Worm (Caenorhabditis elegans): ENCODE measurements around the gene ceh-93.
"Not testable (repeated sequence)": the region's sequence is repeated elsewhere in the genome, so short reads cannot be mapped to it uniquely, and the experiment has no call there.

The ceh-93 gene

ce11 chrX:353134-353669 is 35.4 kb downstream of the ceh-93 start, which contains the start of gene sor-3 (continued):
- TF ChIP-seq C08G9.2 (tag; optimal IDR thresholded peaks at IDR 0.05): peak; percentile 71
- peak; percentile 70 for TF ChIP-seq npax-4 (tag; optimal IDR thresholded peaks at IDR 0.05)
- peak; percentile 57 for TF ChIP-seq mec-3 (tag; optimal IDR thresholded peaks at IDR 0.05; ENCODE audit: borderline replicate concordance)
- peak; percentile 94 for TF ChIP-seq ceh-14 (tag; optimal IDR thresholded peaks at IDR 0.05)
- peak; percentile 89 for TF ChIP-seq gmeb-2 (tag; optimal IDR thresholded peaks at IDR 0.05)
- TF ChIP-seq rnt-1 (tag; optimal IDR thresholded peaks at IDR 0.05): peak; percentile 77
- peak; percentile 87 for TF ChIP-seq madf-2 (tag; optimal IDR thresholded peaks at IDR 0.05)
- peak; percentile 87 for TF ChIP-seq ceh-2 (tag; optimal IDR thresholded peaks at IDR 0.05)
- peak; percentile 82 for TF ChIP-seq syd-9 (tag; optimal IDR thresholded peaks at IDR 0.05)
- no peak for TF ChIP-seq nhr-11 (tag; optimal IDR thresholded peaks at IDR 0.05)
- no peak for TF ChIP-seq odd-2 (tag; optimal IDR thresholded peaks at IDR 0.05)
- TF ChIP-seq Y22D7AL.16 (tag; optimal IDR thresholded peaks at IDR 0.05): peak; percentile 89
- TF ChIP-seq fkh-6 (tag; optimal IDR thresholded peaks at IDR 0.05): peak; percentile 85
- peak; percentile 86 for TF ChIP-seq lin-11 (tag; optimal IDR thresholded peaks at IDR 0.05)
- peak; percentile 53 for TF ChIP-seq hlh-30 (tag; optimal IDR thresholded peaks at IDR 0.05; ENCODE audit: insufficient read depth)
- TF ChIP-seq K02D7.2 (tag; optimal IDR thresholded peaks at IDR 0.05): peak; percentile 71
- peak; percentile 76 for TF ChIP-seq ceh-6 (GFP tag; optimal IDR thresholded peaks at IDR 0.05)
- peak; percentile 86 for TF ChIP-seq fax-1 (tag; optimal IDR thresholded peaks at IDR 0.05)
- TF ChIP-seq elt-2 (tag; optimal IDR thresholded peaks at IDR 0.05): peak; percentile 93
- TF ChIP-seq T23F11.4 (GFP tag; optimal IDR thresholded peaks at IDR 0.05): peak; percentile 84
- TF ChIP-seq pha-4 (tag; optimal IDR thresholded peaks at IDR 0.05): no peak
- TF ChIP-seq ceh-45 (GFP tag; IDR thresholded peaks at IDR 0.05): peak; percentile 84
- peak; percentile 87 for TF ChIP-seq ceh-18 (tag; optimal IDR thresholded peaks at IDR 0.05)
- peak; percentile 3 for TF ChIP-seq unc-55 (GFP tag; optimal IDR thresholded peaks at IDR 0.05)
- peak; percentile 77 for TF ChIP-seq ahr-1 (tag; optimal IDR thresholded peaks at IDR 0.05)
- TF ChIP-seq unc-42 (tag; optimal IDR thresholded peaks at IDR 0.05): peak; percentile 81

- TF ChIP-seq ceh-45 (GFP tag; IDR thresholded peaks at IDR 0.05) (peak; percentile 78; the same call in 1 of the 2 replicates), unc-3 (GFP tag; conservative IDR thresholded peaks at IDR 0.05) (peak; percentile 70), sox-2 (GFP tag; IDR thresholded peaks at IDR 0.05) (peak; percentile 72)
- TF ChIP-seq unc-3 (tag; optimal IDR thresholded peaks at IDR 0.05): not testable (repeated sequence)
These were observed 37.2 kb downstream of the ceh-93 start for ce11 chrX:351398-351797.

ce11 chrX:348141-348540 is 40.5 kb downstream of the ceh-93 start:
- TF ChIP-seq pqm-1 (tag; optimal IDR thresholded peaks at IDR 0.05) (no peak), ceh-31 (tag; optimal IDR thresholded peaks at IDR 0.05) (peak; percentile 21), ceh-2 (tag; optimal IDR thresholded peaks at IDR 0.05) (no peak), ceh-30 (tag; optimal IDR thresholded peaks at IDR 0.05) (no peak), mec-3 (tag; optimal IDR thresholded peaks at IDR 0.05; ENCODE audit: borderline replicate concordance) (no peak), ceh-22 (tag; optimal IDR thresholded peaks at IDR 0.05) (no peak), ttx-3 (tag; optimal IDR thresholded peaks at IDR 0.05) (no peak), madf-2 (tag; optimal IDR thresholded peaks at IDR 0.05) (no peak), pha-2 (tag; optimal IDR thresholded peaks at IDR 0.05) (no peak), ref-2 (tag; optimal IDR thresholded peaks at IDR 0.05) (no peak), fkh-6 (tag; optimal IDR thresholded peaks at IDR 0.05) (no peak), sox-2 (GFP tag; IDR thresholded peaks at IDR 0.05) (no peak), hlh-30 (tag; optimal IDR thresholded peaks at IDR 0.05; ENCODE audit: insufficient read depth) (peak; percentile 16), nfya-1 (tag; optimal IDR thresholded peaks at IDR 0.05) (peak; percentile 8), dve-1 (tag; optimal IDR thresholded peaks at IDR 0.05) (no peak), sdc-2 (tag; optimal IDR thresholded peaks at IDR 0.05) (no peak), K02D7.2 (tag; optimal IDR thresholded peaks at IDR 0.05) (no peak), pat-9 (tag; optimal IDR thresholded peaks at IDR 0.05) (no peak), elt-2 (tag; optimal IDR thresholded peaks at IDR 0.05) (no peak), ceh-45 (GFP tag; IDR thresholded peaks at IDR 0.05) (no peak), fkh-10 (GFP tag; optimal IDR thresholded peaks at IDR 0.05) (no peak), syd-9 (tag; optimal IDR thresholded peaks at IDR 0.05) (no peak), npax-4 (tag; optimal IDR thresholded peaks at IDR 0.05) (no peak), nhr-232 (tag; optimal IDR thresholded peaks at IDR 0.05) (no peak), tbx-2 (tag; optimal IDR thresholded peaks at IDR 0.05) (no peak), ceh-48 (tag; optimal IDR thresholded peaks at IDR 0.05) (peak; percentile 67), unc-55 (GFP tag; optimal IDR thresholded peaks at IDR 0.05) (peak; percentile 28), hlh-13 (GFP tag; optimal IDR thresholded peaks at IDR 0.05) (no peak), ceh-34 (tag; optimal IDR thresholded peaks at IDR 0.05) (no peak), lin-11 (tag; optimal IDR thresholded peaks at IDR 0.05) (no peak), unc-3 (GFP tag; conservative IDR thresholded peaks at IDR 0.05) (no peak), unc-3 (tag; optimal IDR thresholded peaks at IDR 0.05) (no peak), K09A11.1 (tag; optimal IDR thresholded peaks at IDR 0.05; ENCODE audit: insufficient read depth) (no peak)

All from whole organism, late embryonic.